Worm (Caenorhabditis elegans) whole organism, late embryonic: ENCODE results near the gene F41G3.3.
A peak's percentile ranks its signal among the peaks of the same experiment; 100 is the strongest.

Experiments
- C38D4.7 ChIP-seq: fragments of 200-800 bp; sonication (Bioruptor generic); optimal IDR thresholded peaks from 2 replicates; lab custom pipeline; 2018; ENCODE audit warnings: mild to moderate bottlenecking, missing genetic modification characterization, moderate library complexity, missing compliant biosample characterization
- K09A11.1 ChIP-seq: sonication (generic microtip); optimal IDR thresholded peaks from 2 replicates; lab custom pipeline; 2017; ENCODE audit warnings: antibody characterized with exemption, mild to moderate bottlenecking, missing genetic modification characterization, missing compliant biosample characterization; ENCODE audit not compliant: insufficient read depth
- Y22D7AL.16 ChIP-seq: sonication (generic microtip); optimal IDR thresholded peaks from 2 replicates; lab custom pipeline; 2016; ENCODE audit warnings: missing genetic modification characterization, missing compliant biosample characterization
- ama-1 ChIP-seq: fragments of 150-350 bp; optimal IDR thresholded peaks from 2 replicates; lab custom pipeline; 2014
- ceh-18 ChIP-seq: sonication (generic microtip); optimal IDR thresholded peaks from 2 replicates; lab custom pipeline; 2016; ENCODE audit warnings: missing genetic modification characterization, missing compliant biosample characterization
- ceh-19 ChIP-seq: fragments of 200-800 bp; sonication (Bioruptor generic); optimal IDR thresholded peaks from 2 replicates; lab custom pipeline; 2018; ENCODE audit warnings: mild to moderate bottlenecking, missing genetic modification characterization, missing compliant biosample characterization
- ceh-2 ChIP-seq: sonication (generic microtip); optimal IDR thresholded peaks from 2 replicates; lab custom pipeline; 2016; ENCODE audit warnings: missing genotype, missing genetic modification characterization, missing compliant biosample characterization
- ceh-22 ChIP-seq: sonication (generic microtip); optimal IDR thresholded peaks from 2 replicates; lab custom pipeline; 2017; ENCODE audit warnings: missing biosample characterization, missing genetic modification characterization
- ceh-24 ChIP-seq: sonication (generic microtip); optimal IDR thresholded peaks from 2 replicates; lab custom pipeline; 2016; ENCODE audit warnings: mild to moderate bottlenecking, missing genetic modification characterization, missing compliant biosample characterization
- ceh-31 ChIP-seq: sonication (generic microtip); optimal IDR thresholded peaks from 2 replicates; lab custom pipeline; 2016; ENCODE audit warnings: missing genetic modification characterization, missing compliant biosample characterization
- ceh-34 ChIP-seq: sonication (generic microtip); optimal IDR thresholded peaks from 2 replicates; lab custom pipeline; 2016; ENCODE audit warnings: mild to moderate bottlenecking, missing genetic modification characterization, missing compliant biosample characterization
- ceh-48 ChIP-seq: sonication (generic microtip); optimal IDR thresholded peaks from 2 replicates; lab custom pipeline; 2016; ENCODE audit warnings: missing genetic modification characterization, inconsistent platforms, missing compliant biosample characterization
- ceh-9 ChIP-seq: sonication (generic microtip); optimal IDR thresholded peaks from 2 replicates; lab custom pipeline; 2016; ENCODE audit warnings: mild to moderate bottlenecking, missing genetic modification characterization, inconsistent platforms, missing compliant biosample characterization
- che-1 ChIP-seq: sonication (generic microtip); optimal IDR thresholded peaks from 2 replicates; lab custom pipeline; 2016; ENCODE audit warnings: mild to moderate bottlenecking, missing genetic modification characterization, missing compliant biosample characterization
- dve-1 ChIP-seq: sonication (generic microtip); optimal IDR thresholded peaks from 2 replicates; lab custom pipeline; 2017; ENCODE audit warnings: antibody characterized with exemption, mild to moderate bottlenecking, missing genetic modification characterization, missing compliant biosample characterization
- elt-2 ChIP-seq: sonication (generic microtip); optimal IDR thresholded peaks from 2 replicates; lab custom pipeline; 2016; ENCODE audit warnings: missing genetic modification reagents, missing genetic modification characterization, missing compliant biosample characterization
- fax-1 ChIP-seq: sonication (generic microtip); optimal IDR thresholded peaks from 2 replicates; lab custom pipeline; 2016; ENCODE audit warnings: missing genotype, missing genetic modification characterization, missing compliant biosample characterization
- fkh-6 ChIP-seq: sonication (generic microtip); optimal IDR thresholded peaks from 2 replicates; lab custom pipeline; 2016; ENCODE audit warnings: missing genetic modification characterization, missing compliant biosample characterization
- gmeb-2 ChIP-seq: sonication (generic microtip); optimal IDR thresholded peaks from 2 replicates; lab custom pipeline; 2016; ENCODE audit warnings: missing genetic modification characterization, inconsistent platforms, missing compliant biosample characterization
- hlh-6 ChIP-seq: sonication (generic microtip); optimal IDR thresholded peaks from 2 replicates; lab custom pipeline; 2016; ENCODE audit warnings: missing genotype, missing genetic modification characterization, missing compliant biosample characterization
- madf-2 ChIP-seq: sonication (generic microtip); optimal IDR thresholded peaks from 2 replicates; lab custom pipeline; 2017; ENCODE audit warnings: missing genetic modification characterization, missing compliant biosample characterization
- nhr-11 ChIP-seq: fragments of 150-350 bp; optimal IDR thresholded peaks from 2 replicates; lab custom pipeline; 2014; ENCODE audit warnings: missing biosample characterization, missing genetic modification characterization
- npax-4 ChIP-seq: sonication (generic microtip); optimal IDR thresholded peaks from 2 replicates; lab custom pipeline; 2016; ENCODE audit warnings: missing genetic modification characterization, missing compliant biosample characterization
- odd-2 ChIP-seq: sonication (generic microtip); optimal IDR thresholded peaks from 2 replicates; lab custom pipeline; 2017; ENCODE audit warnings: antibody characterized with exemption, mild to moderate bottlenecking, missing genetic modification characterization, missing compliant biosample characterization
- pag-3 ChIP-seq: sonication (generic microtip); optimal IDR thresholded peaks from 2 replicates; lab custom pipeline; 2016; ENCODE audit warnings: missing compliant biosample characterization, missing genetic modification characterization, borderline replicate concordance
- pat-9 ChIP-seq: fragments of 200-800 bp; sonication (Bioruptor generic); optimal IDR thresholded peaks from 2 replicates; lab custom pipeline; 2018; ENCODE audit warnings: mild to moderate bottlenecking, missing genetic modification characterization, moderate library complexity, missing compliant biosample characterization
- pros-1 ChIP-seq: fragments of 150-350 bp; optimal IDR thresholded peaks from 2 replicates; lab custom pipeline; 2014; ENCODE audit warnings: missing biosample characterization, missing genetic modification reagents, missing genetic modification characterization
- sdc-2 ChIP-seq: sonication (generic microtip); optimal IDR thresholded peaks from 2 replicates; lab custom pipeline; 2016; ENCODE audit warnings: missing genotype, missing genetic modification characterization, missing compliant biosample characterization
- sox-2 ChIP-seq: fragments of 200-800 bp; sonication (Bioruptor generic); IDR thresholded peaks from 2 replicates; pipeline ENCODE4 v1.3.6; 2022; ENCODE audit warnings: missing genetic modification reagents, missing genetic modification characterization, missing compliant biosample characterization
- sox-4 ChIP-seq: sonication (generic microtip); optimal IDR thresholded peaks from 2 replicates; lab custom pipeline; 2017; ENCODE audit warnings: mild to moderate bottlenecking, missing genetic modification characterization, inconsistent platforms, missing compliant biosample characterization
- tbx-2 ChIP-seq: sonication (generic microtip); optimal IDR thresholded peaks from 2 replicates; lab custom pipeline; 2016; ENCODE audit warnings: missing genetic modification characterization, missing compliant biosample characterization
- unc-55 ChIP-seq: sonication (generic microtip); optimal IDR thresholded peaks from 2 replicates; lab custom pipeline; 2017; ENCODE audit warnings: missing biosample characterization, missing genetic modification reagents, missing genetic modification characterization
- ztf-16 ChIP-seq: sonication (generic microtip); optimal IDR thresholded peaks from 2 replicates; lab custom pipeline; 2017; ENCODE audit warnings: missing genetic modification characterization, missing compliant biosample characterization

Gene F41G3.3

ce11 chrII:6781231-6781630 lies 24.9 kb downstream of the F41G3.3 start:
- TF ChIP-seq hlh-6 (tag; lab: Kevin White, UChicago) (no peak), C38D4.7 (GFP tag; lab: Kevin White, UChicago) (no peak), ceh-22 (no peak), elt-2 (tag; lab: Kevin White, UChicago) (peak; percentile 64), npax-4 (tag; lab: Kevin White, UChicago) (no peak), dve-1 (no peak), sox-2 (GFP tag; lab: Robert Waterston, UW) (no peak)

DNA sequence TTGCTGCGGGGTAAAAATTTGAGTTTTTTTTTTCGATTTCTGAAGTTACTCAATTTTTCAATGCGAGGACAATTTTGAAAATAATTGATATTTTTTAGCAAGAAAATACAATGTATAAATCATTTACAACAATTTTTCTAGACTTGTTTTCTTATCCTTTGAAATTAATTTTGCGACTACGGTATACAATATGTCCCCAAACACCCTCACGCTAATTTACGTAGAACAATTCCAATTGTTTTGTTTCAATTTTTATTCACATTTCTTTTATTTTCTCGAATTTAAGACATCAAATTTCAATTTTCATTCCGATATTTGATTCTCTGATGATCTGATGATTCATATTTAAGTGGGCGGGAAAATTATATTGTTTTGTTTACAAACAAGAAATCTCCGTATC lies 25.7 kb downstream of the F41G3.3 start:
- TF ChIP-seq C38D4.7 (GFP tag; lab: Kevin White, UChicago): no peak
- no peak for TF ChIP-seq pros-1 (tag; lab: Kevin White, UChicago)
- TF ChIP-seq ceh-19 (GFP tag; lab: Kevin White, UChicago): no peak

- no peak for TF ChIP-seq che-1
- peak; percentile 2 for TF ChIP-seq madf-2 (tag; lab: Kevin White, UChicago)
- TF ChIP-seq ceh-2 (tag; lab: Kevin White, UChicago): no peak
- TF ChIP-seq sox-4 (tag; lab: Kevin White, UChicago): no peak
- TF ChIP-seq ceh-34 (tag; lab: Kevin White, UChicago): peak; percentile 36
- TF ChIP-seq nhr-11 (tag; lab: Kevin White, UChicago): no peak
- no peak for TF ChIP-seq ceh-18
- TF ChIP-seq tbx-2: peak; percentile 32
- no peak for TF ChIP-seq pat-9 (tag; lab: Kevin White, UChicago)
- TF ChIP-seq ceh-31 (tag; lab: Kevin White, UChicago): peak; percentile 3
- peak; percentile 24 for TF ChIP-seq C38D4.7 (GFP tag; lab: Kevin White, UChicago)
- TF ChIP-seq Y22D7AL.16: no peak
- peak; percentile 29 for TF ChIP-seq ceh-48 (tag; lab: Kevin White, UChicago)
Measured at ce11 chrII:6782738-6783163, 26.4 kb downstream of the F41G3.3 start.

DNA sequence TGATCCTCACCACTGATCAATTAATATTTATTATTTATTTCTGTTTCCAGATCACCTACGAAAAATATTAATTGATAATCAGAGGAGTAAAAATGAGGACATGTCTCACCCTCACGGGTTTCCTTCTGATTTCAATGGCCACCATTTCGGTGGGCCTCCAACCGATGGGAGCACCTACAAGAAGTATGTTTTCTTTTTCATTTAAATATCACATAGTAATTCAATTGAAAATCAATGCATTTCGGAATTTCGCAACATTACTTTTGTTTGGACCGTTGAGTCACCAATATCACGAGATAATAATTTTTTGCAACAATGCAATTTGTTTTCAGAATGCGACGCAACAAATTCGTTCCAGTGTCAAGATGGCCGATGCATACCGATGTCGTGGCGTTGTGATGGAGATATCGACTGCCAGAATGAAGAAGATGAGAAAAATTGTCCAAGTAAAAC lies 27.1 kb downstream of the F41G3.3 start, which contains the start of gene gldi-2:
TSS of gene gldi-2 (plus strand) at position 51 of the 453 bp plus-strand sequence.
- TF ChIP-seq ama-1 (lab: Kevin White, UChicago) (no peak), odd-2 (tag; lab: Kevin White, UChicago) (no peak), sdc-2 (tag; lab: Kevin White, UChicago) (no peak), fkh-6 (tag; lab: Kevin White, UChicago) (no peak), che-1 (no peak), ceh-24 (tag; lab: Kevin White, UChicago) (no peak), unc-55 (GFP tag; lab: Kevin White, UChicago) (no peak), fax-1 (tag; lab: Kevin White, UChicago) (no peak), pag-3 (tag; lab: Kevin White, UChicago) (no peak), K09A11.1 (tag; lab: Kevin White, UChicago) (no peak), ztf-16 (no peak), ceh-9 (tag; lab: Kevin White, UChicago) (no peak)
- TF ChIP-seq, all 69 proteins: peak for 0

- TF ChIP-seq unc-55 (GFP tag; lab: Kevin White, UChicago) (peak; percentile 36), gmeb-2 (no peak), elt-2 (tag; lab: Kevin White, UChicago) (no peak), ceh-19 (GFP tag; lab: Kevin White, UChicago) (no peak), K09A11.1 (tag; lab: Kevin White, UChicago) (no peak)
Measured at ce11 chrII:6788672-6789298, 32.5 kb downstream of the F41G3.3 start, which contains the start of gene T13C2.3. Gene T13C2.3, plus strand, starts transcription at chrII:6789248.
